Worm (Caenorhabditis elegans) whole organism, young adult: ENCODE data around the gene ugt-29.

Source experiments
- B0336.3 ChIP-seq: fragments of 200-800 bp; sonication (Bioruptor generic); IDR thresholded peaks from 2 replicates; pipeline ENCODE4 v1.3.6; 2022; ENCODE audit warnings: missing genetic modification characterization, missing compliant biosample characterization
- C17E4.6 ChIP-seq: fragments of 200-800 bp; sonication (Bioruptor generic); IDR thresholded peaks from 2 replicates; pipeline ENCODE4 v1.3.6; 2022; ENCODE audit warnings: missing genetic modification reagents, missing genetic modification characterization, missing compliant biosample characterization
- F37B4.10 ChIP-seq: fragments of 200-800 bp; sonication (Bioruptor generic); IDR thresholded peaks from 2 replicates; pipeline ENCODE4 v1.3.6; 2022; ENCODE audit warnings: missing genetic modification characterization, missing compliant biosample characterization
- F49E8.2 ChIP-seq: sonication (generic microtip); optimal IDR thresholded peaks from 3 replicates; lab custom pipeline; 2017; ENCODE audit warnings: missing genetic modification characterization, mild to moderate bottlenecking, missing compliant biosample characterization, antibody characterized with exemption, moderate library complexity; ENCODE audit not compliant: insufficient read depth
- T26A5.8 ChIP-seq: sonication (generic microtip); optimal IDR thresholded peaks from 2 replicates; lab custom pipeline; 2016; ENCODE audit warnings: missing genetic modification characterization, missing compliant biosample characterization
- Y53F4B.3 ChIP-seq: fragments of 200-800 bp; sonication (Bioruptor generic); IDR thresholded peaks from 2 replicates; pipeline ENCODE4 v1.3.6; 2022; ENCODE audit warnings: missing genetic modification reagents, missing genetic modification characterization, missing compliant biosample characterization
- Y56A3A.18 ChIP-seq: fragments of 200-800 bp; sonication (Bioruptor generic); IDR thresholded peaks from 2 replicates; pipeline ENCODE4 v1.3.6; 2022; ENCODE audit warnings: missing genetic modification reagents, missing genetic modification characterization, missing compliant biosample characterization
- ZK185.1 ChIP-seq: sonication (generic microtip); optimal IDR thresholded peaks from 2 replicates; lab custom pipeline; 2016; ENCODE audit warnings: mild to moderate bottlenecking, missing genetic modification characterization, missing compliant biosample characterization; ENCODE audit not compliant: poor library complexity, severe bottlenecking
- akir-1 ChIP-seq: fragments of 200-800 bp; sonication (Bioruptor generic); optimal IDR thresholded peaks from 2 replicates; lab custom pipeline; 2018; ENCODE audit warnings: mild to moderate bottlenecking, missing genetic modification characterization, moderate library complexity, missing compliant biosample characterization
- aptf-2 ChIP-seq: fragments of 200-800 bp; sonication (Bioruptor generic); conservative IDR thresholded peaks from 2 replicates; pipeline ENCODE4 v1.3.6; 2022; ENCODE audit warnings: missing genetic modification reagents, missing genetic modification characterization, missing compliant biosample characterization
- aptf-3 ChIP-seq: fragments of 200-800 bp; sonication (Bioruptor generic); IDR thresholded peaks from 2 replicates; pipeline ENCODE4 v1.3.6; 2022; ENCODE audit warnings: missing genetic modification characterization, missing compliant biosample characterization
- athp-1 ChIP-seq: sonication (generic microtip); optimal IDR thresholded peaks from 2 replicates; lab custom pipeline; 2017; ENCODE audit warnings: mild to moderate bottlenecking, missing genetic modification characterization, missing compliant biosample characterization
- attf-3 ChIP-seq: fragments of 200-800 bp; sonication (Bioruptor generic); conservative IDR thresholded peaks from 2 replicates; pipeline ENCODE4 v1.3.6; 2022; ENCODE audit warnings: missing genetic modification reagents, missing genetic modification characterization, missing compliant biosample characterization
- cebp-1 ChIP-seq, 2 experiments: fragments of 200-800 bp in 1 of 2; sonication (Bioruptor generic) in 1 of 2; sonication (generic microtip) in 1 of 2; IDR thresholded peaks in 1 of 2; optimal IDR thresholded peaks in 1 of 2; 2 replicates each; pipeline versions ENCODE4 v1.3.6 to Lab custom; 2017 to 2022; ENCODE audit warnings: missing compliant biosample characterization in 2 of 2, missing genetic modification characterization in 2 of 2, mild to moderate bottlenecking in 1 of 2, missing genetic modification reagents in 1 of 2, moderate library complexity in 1 of 2
- ets-4 ChIP-seq: fragments of 200-800 bp; sonication (Bioruptor generic); optimal IDR thresholded peaks from 2 replicates; lab custom pipeline; 2018; ENCODE audit warnings: mild to moderate bottlenecking, missing genetic modification characterization, missing compliant biosample characterization
- let-526 ChIP-seq: fragments of 200-800 bp; sonication (Bioruptor generic); IDR thresholded peaks from 2 replicates; pipeline ENCODE4 v1.3.6; 2022; ENCODE audit warnings: missing genetic modification reagents, missing genetic modification characterization, missing compliant biosample characterization
- lin-26 ChIP-seq: fragments of 200-800 bp; sonication (Bioruptor generic); IDR thresholded peaks from 2 replicates; pipeline ENCODE4 v1.3.6; 2022; ENCODE audit warnings: missing genetic modification reagents, missing genetic modification characterization, missing compliant biosample characterization
- lin-40 ChIP-seq: sonication (generic microtip); optimal IDR thresholded peaks from 2 replicates; lab custom pipeline; 2016; ENCODE audit warnings: missing genetic modification characterization, mild to moderate bottlenecking, missing compliant biosample characterization, missing genotype, missing genetic modification reagents
- lin-54 ChIP-seq: fragments of 200-800 bp; sonication (Bioruptor generic); optimal IDR thresholded peaks from 2 replicates; lab custom pipeline; 2018; ENCODE audit warnings: mild to moderate bottlenecking, missing genetic modification characterization, missing compliant biosample characterization
- lsl-1 ChIP-seq: fragments of 200-800 bp; sonication (Bioruptor generic); optimal IDR thresholded peaks from 2 replicates; lab custom pipeline; 2018; ENCODE audit warnings: mild to moderate bottlenecking, missing genetic modification characterization, moderate library complexity, missing compliant biosample characterization
- madf-8 ChIP-seq: fragments of 200-800 bp; sonication (Bioruptor generic); conservative IDR thresholded peaks from 2 replicates; pipeline ENCODE4 v1.3.6; 2022; ENCODE audit warnings: missing genetic modification reagents, missing genetic modification characterization, missing compliant biosample characterization
- nfya-2 ChIP-seq: fragments of 200-800 bp; sonication (Bioruptor generic); IDR thresholded peaks from 2 replicates; pipeline ENCODE4 v1.3.6; 2022; ENCODE audit warnings: missing genetic modification reagents, missing genetic modification characterization, missing compliant biosample characterization
- nhr-27 ChIP-seq: fragments of 200-800 bp; sonication (Bioruptor generic); optimal IDR thresholded peaks from 2 replicates; lab custom pipeline; 2018; ENCODE audit warnings: mild to moderate bottlenecking, missing genetic modification characterization, moderate library complexity, missing compliant biosample characterization
- pbrm-1 ChIP-seq: fragments of 200-800 bp; sonication (Bioruptor generic); IDR thresholded peaks from 2 replicates; pipeline ENCODE4 v1.3.6; 2022; ENCODE audit warnings: missing genetic modification reagents, missing genetic modification characterization, missing compliant biosample characterization
- snpc-1.1 ChIP-seq: sonication (generic microtip); optimal IDR thresholded peaks from 2 replicates; lab custom pipeline; 2017; ENCODE audit warnings: missing genetic modification characterization, mild to moderate bottlenecking, missing compliant biosample characterization, antibody characterized with exemption, moderate library complexity, missing genotype, missing genetic modification reagents; ENCODE audit not compliant: insufficient read depth
- snpc-1.3 ChIP-seq: sonication (generic microtip); optimal IDR thresholded peaks from 2 replicates; lab custom pipeline; 2017; ENCODE audit warnings: missing genetic modification characterization, mild to moderate bottlenecking, missing compliant biosample characterization, antibody characterized with exemption, moderate library complexity, missing genotype, missing genetic modification reagents; ENCODE audit not compliant: insufficient read depth
- snpc-3.4 ChIP-seq: sonication (generic microtip); optimal IDR thresholded peaks from 2 replicates; lab custom pipeline; 2017; ENCODE audit warnings: missing genetic modification characterization, mild to moderate bottlenecking, missing compliant biosample characterization, antibody characterized with exemption, moderate library complexity, missing genotype, missing genetic modification reagents
- snpc-4 ChIP-seq, 5 experiments: fragments of 150-350 bp in 1 of 5; sonication (generic microtip) in 4 of 5; optimal IDR thresholded peaks; 2 replicates each; lab custom pipeline; 2014 to 2018; ENCODE audit warnings: missing genetic modification characterization in 5 of 5, missing biosample characterization in 3 of 5, antibody characterized with exemption in 2 of 5, mild to moderate bottlenecking in 2 of 5, missing compliant biosample characterization in 2 of 5, missing genotype in 2 of 5, moderate library complexity in 2 of 5, missing genetic modification reagents in 1 of 5
- somi-1 ChIP-seq: fragments of 200-800 bp; sonication (Bioruptor generic); optimal IDR thresholded peaks from 2 replicates; lab custom pipeline; 2018; ENCODE audit warnings: mild to moderate bottlenecking, missing genetic modification characterization, missing compliant biosample characterization
- sptf-2 ChIP-seq: fragments of 200-800 bp; sonication (Bioruptor generic); optimal IDR thresholded peaks from 2 replicates; lab custom pipeline; 2018; ENCODE audit warnings: mild to moderate bottlenecking, missing genetic modification characterization, missing compliant biosample characterization
- unc-130 ChIP-seq: sonication (generic microtip); optimal IDR thresholded peaks from 2 replicates; lab custom pipeline; 2016; ENCODE audit warnings: missing genetic modification reagents, missing genetic modification characterization, missing compliant biosample characterization
- xnd-1 ChIP-seq: sonication (generic microtip); optimal IDR thresholded peaks from 2 replicates; lab custom pipeline; 2016; ENCODE audit warnings: missing genotype, missing genetic modification reagents, missing genetic modification characterization, missing compliant biosample characterization
- zfh-2 ChIP-seq: fragments of 200-800 bp; sonication (Bioruptor generic); conservative IDR thresholded peaks from 2 replicates; pipeline ENCODE4 v1.3.6; 2022; ENCODE audit warnings: missing genetic modification reagents, missing genetic modification characterization, missing compliant biosample characterization
- zim-3 ChIP-seq: sonication (generic microtip); optimal IDR thresholded peaks from 2 replicates; lab custom pipeline; 2017; ENCODE audit warnings: mild to moderate bottlenecking, missing genetic modification characterization, moderate library complexity, missing compliant biosample characterization
- ztf-18 ChIP-seq: sonication (generic microtip); optimal IDR thresholded peaks from 2 replicates; lab custom pipeline; 2016; ENCODE audit warnings: missing genotype, mild to moderate bottlenecking, missing genetic modification characterization, missing compliant biosample characterization
- ztf-3 ChIP-seq: fragments of 200-800 bp; sonication (Bioruptor generic); optimal IDR thresholded peaks from 2 replicates; lab custom pipeline; 2018; ENCODE audit warnings: mild to moderate bottlenecking, missing genetic modification characterization, missing compliant biosample characterization

ugt-29 gene

ce11 chrV:676090-676489 is 23.3 kb downstream of the ugt-29 start:
- TF ChIP-seq unc-130 (GFP tag; lab: Kevin White, UChicago): no peak
- TF ChIP-seq C17E4.6 (GFP tag; lab: Robert Waterston, UW): no peak
- no peak for TF ChIP-seq attf-3 (GFP tag; lab: Robert Waterston, UW)
- no peak for TF ChIP-seq xnd-1 (tag; lab: Kevin White, UChicago)
- TF ChIP-seq let-526 (GFP tag; lab: Robert Waterston, UW): no peak
- no peak for TF ChIP-seq snpc-3.4 (tag; lab: Kevin White, UChicago)
- TF ChIP-seq aptf-2 (GFP tag; lab: Robert Waterston, UW): no peak
- peak; percentile 54 for TF ChIP-seq snpc-1.1
- no peak for TF ChIP-seq snpc-1.3 (tag; lab: Kevin White, UChicago)
- 0 out of 2 replicates have a peak, but pooled peaks have one; percentile 42 for TF ChIP-seq zfh-2
- TF ChIP-seq Y53F4B.3 (GFP tag; lab: Robert Waterston, UW): no peak
- TF ChIP-seq lin-40 (tag; lab: Kevin White, UChicago): no peak
- TF ChIP-seq aptf-3 (GFP tag; lab: Robert Waterston, UW): no peak
- no peak for TF ChIP-seq madf-8 (GFP tag; lab: Robert Waterston, UW)
- no peak for TF ChIP-seq F49E8.2 (tag; lab: Kevin White, UChicago)
- TF ChIP-seq lin-26 (GFP tag; lab: Robert Waterston, UW): no peak
- no peak for TF ChIP-seq T26A5.8
- TF ChIP-seq nhr-27 (tag; lab: Kevin White, UChicago): no peak
- TF ChIP-seq nfya-2 (GFP tag; lab: Robert Waterston, UW): no peak
- TF ChIP-seq sptf-2 (GFP tag; lab: Kevin White, UChicago): no peak
- TF ChIP-seq B0336.3: no peak
- TF ChIP-seq ztf-18 (tag; lab: Kevin White, UChicago): no peak
- no peak for TF ChIP-seq F37B4.10 (GFP tag; lab: Robert Waterston, UW)
- TF ChIP-seq cebp-1 (GFP tag; IDR thresholded peaks at IDR 0.05; lab: Robert Waterston, UW): no peak
- TF ChIP-seq cebp-1 (tag; optimal IDR thresholded peaks at IDR 0.05; lab: Kevin White, UChicago): no peak
- no peak for TF ChIP-seq lin-54 (GFP tag; lab: Kevin White, UChicago)
- TF ChIP-seq snpc-4 (GFP tag; optimal IDR thresholded peaks at IDR 0.05; lab: Kevin White, UChicago): no peak
- peak in 2 of 4 experiments; percentile 78 to 88 for TF ChIP-seq snpc-4 (tag; optimal IDR thresholded peaks at IDR 0.05; lab: Kevin White, UChicago)
- no peak for TF ChIP-seq ztf-3 (GFP tag; lab: Kevin White, UChicago)

ce11 chrV:674213-674612 is 25.2 kb downstream of the ugt-29 start, which contains the start of gene sru-25:
Gene sru-25 (minus strand): TSS chrV:674313.
- no peak for TF ChIP-seq ets-4 (GFP tag; lab: Kevin White, UChicago)
- TF ChIP-seq Y53F4B.3 (GFP tag; lab: Robert Waterston, UW): no peak
- no peak for TF ChIP-seq somi-1 (GFP tag; lab: Kevin White, UChicago)
- no peak for TF ChIP-seq Y56A3A.18 (GFP tag; lab: Robert Waterston, UW)
- TF ChIP-seq pbrm-1 (GFP tag; lab: Robert Waterston, UW): no peak
- TF ChIP-seq lsl-1 (GFP tag; lab: Kevin White, UChicago): no peak
- TF ChIP-seq C17E4.6 (GFP tag; lab: Robert Waterston, UW): no peak
- TF ChIP-seq athp-1 (tag; lab: Kevin White, UChicago): no peak
- TF ChIP-seq akir-1: no peak
- no peak for TF ChIP-seq zfh-2
- TF ChIP-seq ztf-3 (GFP tag; lab: Kevin White, UChicago): no peak
- TF ChIP-seq ZK185.1: no peak
- TF ChIP-seq zim-3 (tag; lab: Kevin White, UChicago): no peak
